Fruit fly (Drosophila melanogaster) whole organism, embryonic: Measurements from ENCODE around the gene pot.

Source experiments
- CG15696 ChIP-seq: fragments of 200-800 bp; sonication (Bioruptor generic); optimal IDR thresholded peaks from 2 replicates; lab custom pipeline; 2019; ENCODE audit warnings: missing biosample characterization, mild to moderate bottlenecking, missing genetic modification characterization, moderate library complexity
- CG2712 ChIP-seq: fragments of 200-800 bp; optimal IDR thresholded peaks from 3 replicates; lab custom pipeline; 2019; ENCODE audit warnings: missing biosample characterization, mild to moderate bottlenecking, missing genetic modification characterization, moderate library complexity
- CG31388 ChIP-seq: fragments of 200-800 bp; sonication (Bioruptor generic); optimal IDR thresholded peaks from 2 replicates; lab custom pipeline; 2016; ENCODE audit warnings: missing biosample characterization, missing genetic modification characterization
- CG8290 ChIP-seq, 3 experiments: fragments of 200-800 bp; sonication (Bioruptor generic); optimal IDR thresholded peaks; 2 replicates each; lab custom pipeline; 2016 to 2019; ENCODE audit warnings: missing biosample characterization in 3 of 3, missing genetic modification characterization in 3 of 3, mild to moderate bottlenecking in 2 of 3, moderate library complexity in 1 of 3
- CG8944 ChIP-seq: fragments of 200-800 bp; sonication (Bioruptor generic); optimal IDR thresholded peaks from 3 replicates; lab custom pipeline; 2016; ENCODE audit warnings: missing biosample characterization, missing genetic modification characterization
- Drgx ChIP-seq: fragments of 200-800 bp; sonication (Bioruptor generic); IDR thresholded peaks from 2 replicates; pipeline ENCODE4 v1.3.6; 2022; ENCODE audit warnings: missing biosample characterization, missing genetic modification characterization
- HmgD ChIP-seq: fragments of 200-800 bp; sonication (Bioruptor generic); optimal IDR thresholded peaks from 3 replicates; lab custom pipeline; 2016; ENCODE audit warnings: missing biosample characterization, missing genetic modification characterization
- Nf-YB ChIP-seq: fragments of 200-800 bp; sonication (Bioruptor generic); optimal IDR thresholded peaks from 3 replicates; lab custom pipeline; 2019; ENCODE audit warnings: missing biosample characterization, mild to moderate bottlenecking, missing genetic modification characterization, moderate library complexity
- emc ChIP-seq: fragments of 200-800 bp; sonication (Bioruptor generic); optimal IDR thresholded peaks from 2 replicates; lab custom pipeline; 2016; ENCODE audit warnings: missing biosample characterization, missing genetic modification characterization
- fru ChIP-seq: fragments of >200 bp; optimal IDR thresholded peaks from 2 replicates; lab custom pipeline; 2017
- lov ChIP-seq, 2 experiments: fragments of 200-800 bp in 1 of 2; fragments of >200 bp in 1 of 2; sonication (Bioruptor generic) in 1 of 2; IDR thresholded peaks in 1 of 2; optimal IDR thresholded peaks in 1 of 2; 2 replicates in 1 of 2; 3 replicates in 1 of 2; pipeline versions ENCODE4 v1.3.6 to Lab custom; 2017 to 2022; ENCODE audit warnings: missing biosample characterization in 1 of 2, missing genetic modification characterization in 1 of 2
- luna ChIP-seq: fragments of 200-800 bp; sonication (Bioruptor generic); optimal IDR thresholded peaks from 2 replicates; lab custom pipeline; 2016; ENCODE audit warnings: missing biosample characterization, missing genetic modification characterization
- sisA ChIP-seq: fragments of 200-800 bp; sonication (Bioruptor generic); IDR thresholded peaks from 2 replicates; pipeline ENCODE4 v1.3.6; 2022; ENCODE audit warnings: missing biosample characterization, missing genetic modification characterization
- sqz ChIP-seq: fragments of 200-800 bp; sonication (Bioruptor generic); optimal IDR thresholded peaks from 3 replicates; lab custom pipeline; 2018; ENCODE audit warnings: missing biosample characterization, mild to moderate bottlenecking, missing genetic modification characterization
- twi ChIP-seq: fragments of 200-800 bp; optimal IDR thresholded peaks from 2 replicates; lab custom pipeline; 2019; ENCODE audit warnings: missing biosample characterization, mild to moderate bottlenecking, missing genetic modification characterization, moderate library complexity

pot gene

DNA sequence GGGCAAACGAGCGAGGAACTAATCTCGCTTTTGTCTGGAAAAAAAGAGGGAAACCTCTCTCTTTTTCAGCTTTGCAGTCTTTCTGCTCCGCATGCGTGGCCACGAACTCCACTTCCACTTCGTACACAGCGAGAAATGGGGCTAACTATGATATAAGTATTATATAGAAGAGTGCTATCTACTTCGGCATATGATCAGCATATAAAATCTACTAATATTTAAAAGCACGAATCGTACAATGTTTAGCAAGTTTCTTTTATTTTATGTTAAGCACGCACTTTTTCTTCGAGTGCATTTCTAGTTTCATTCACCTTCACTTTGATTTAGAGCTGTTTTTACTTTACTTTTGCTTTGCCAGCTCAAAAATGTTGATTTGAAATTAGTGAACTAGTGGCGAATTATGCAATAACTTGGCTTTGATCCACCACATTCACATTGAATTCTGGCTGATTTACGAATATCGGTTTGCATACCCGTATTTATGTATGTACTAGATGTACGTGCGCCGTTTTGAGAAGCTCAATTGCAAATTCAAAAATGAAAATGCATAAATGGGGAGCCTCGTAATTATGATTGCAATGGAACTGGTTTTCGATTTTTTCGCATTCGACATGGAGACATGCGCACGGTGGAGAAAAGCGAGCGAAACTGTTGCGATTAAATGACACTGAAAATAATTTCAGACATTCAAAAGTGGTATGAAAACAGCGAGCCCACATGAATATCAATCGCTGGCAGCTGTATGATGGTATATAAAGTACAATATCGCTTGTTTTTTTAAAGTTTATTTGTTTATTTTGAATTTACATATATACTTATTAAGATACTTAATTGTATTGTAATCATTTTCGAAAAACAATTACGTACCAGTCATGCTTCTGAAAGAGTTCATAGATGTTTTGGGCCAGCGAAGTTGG lies 59.3 kb downstream of the pot start (continued):
- TF ChIP-seq emc (GFP tag; lab: Kevin White, UChicago) (no peak), sqz (GFP tag; lab: Kevin White, UChicago) (peak; percentile 32), CG8944 (GFP tag; lab: Kevin White, UChicago) (peak; percentile 32), Nf-YB (GFP tag; lab: Kevin White, UChicago) (peak; percentile 34), twi (peak; percentile 32), lov (optimal IDR thresholded peaks at IDR 0.05; lab: Kevin White, UChicago) (no peak), lov (GFP tag; IDR thresholded peaks at IDR 0.05; lab: Robert Waterston, UW) (peak; percentile 62; the same call in 1 of the 3 replicates), CG2712 (tag; lab: Kevin White, UChicago) (peak; percentile 94), CG15696 (tag; lab: Kevin White, UChicago) (peak; percentile 65), CG31388 (GFP tag; lab: Kevin White, UChicago) (peak; percentile 27), HmgD (no peak), fru (lab: Kevin White, UChicago) (no peak), Drgx (GFP tag; lab: Robert Waterston, UW) (peak; percentile 96), luna (peak; percentile 25), sisA (peak; percentile 71), CG8290 (GFP tag; optimal IDR thresholded peaks at IDR 0.05; lab: Kevin White, UChicago) (peak; percentile 62), CG8290 (tag; optimal IDR thresholded peaks at IDR 0.05; lab: Kevin White, UChicago) (no peak)
